Worm (Caenorhabditis elegans) whole organism, L4/young adult: Measurements from ENCODE around the gene C43F9.11.

Source experiments
- W03F9.2 ChIP-seq: fragments of 150-350 bp; optimal IDR thresholded peaks from 2 replicates; lab custom pipeline; 2014; ENCODE audit warnings: missing biosample characterization, missing genetic modification characterization
- dao-5 ChIP-seq: sonication (generic microtip); optimal IDR thresholded peaks from 2 replicates; lab custom pipeline; 2016; ENCODE audit warnings: missing genotype, missing genetic modification characterization, moderate library complexity, missing compliant biosample characterization
- him-1 ChIP-seq: sonication (generic microtip); optimal IDR thresholded peaks from 2 replicates; lab custom pipeline; 2016; ENCODE audit warnings: missing genotype, missing genetic modification reagents, missing genetic modification characterization, missing compliant biosample characterization

- TF ChIP-seq W03F9.2 (tag; lab: Kevin White, UChicago) (no peak), him-1 (tag; lab: Kevin White, UChicago) (no peak), dao-5 (tag; lab: Kevin White, UChicago) (no peak)
Observed at ce11 chrIV:10596505-10596904, at the start of gene C43F9.11.
